Worm (Caenorhabditis elegans): ENCODE results near the gene F54C9.9.

DNA sequence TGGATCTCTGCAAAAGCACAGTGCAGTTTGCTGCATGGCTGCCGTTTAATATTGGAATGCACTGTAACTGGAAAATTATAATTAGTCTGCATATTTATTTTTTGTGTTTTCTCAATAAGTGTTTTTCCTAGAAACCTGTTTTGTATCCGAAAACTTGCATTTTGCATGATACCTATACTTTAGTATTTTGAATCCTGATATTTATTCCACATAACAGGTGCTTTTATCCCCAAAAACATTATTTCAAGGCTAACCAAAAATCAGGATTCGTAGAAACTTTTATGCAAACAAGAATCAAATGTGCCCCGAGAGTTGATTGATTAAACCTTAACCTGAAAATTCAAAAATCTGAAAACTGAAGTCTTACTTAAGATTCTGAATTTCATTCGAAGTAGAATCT is 32.7 kb downstream of the F54C9.9 start:
- no peak for TF ChIP-seq klf-2 (GFP tag; conservative IDR thresholded peaks at IDR 0.05)
- TF ChIP-seq tab-1 (GFP tag; IDR thresholded peaks at IDR 0.05): no peak
- TF ChIP-seq flt-1 (GFP tag; IDR thresholded peaks at IDR 0.05): no peak
